Fruit fly (Drosophila melanogaster): Measurements from ENCODE around the gene Pde1c.

- TF ChIP-seq h (GFP tag; optimal IDR thresholded peaks at IDR 0.05) (no peak), Hnf4 (GFP tag; optimal IDR thresholded peaks at IDR 0.05) (no peak), sv (GFP tag; optimal IDR thresholded peaks at IDR 0.05) (no peak), ey (GFP tag; optimal IDR thresholded peaks at IDR 0.05) (no peak), dsf (GFP tag; optimal IDR thresholded peaks at IDR 0.05; ENCODE audit: borderline replicate concordance) (no peak), br (GFP tag; optimal IDR thresholded peaks at IDR 0.05) (no peak), usp (GFP tag; optimal IDR thresholded peaks at IDR 0.05) (no peak), Dfd (GFP tag; optimal IDR thresholded peaks at IDR 0.05) (no peak), lola (GFP tag; optimal IDR thresholded peaks at IDR 0.05) (no peak)
Measured at dm6 chr2L:11836943-11837342, 91.4 kb downstream of the Pde1c start, which contains the start of gene Sfp33A4.
